Fruit fly (Drosophila melanogaster) whole organism, larva: ENCODE results near the gene Tmtc4.

ENCODE experiments used
- noc ChIP-seq: fragments of 200-800 bp; sonication (Bioruptor generic); optimal IDR thresholded peaks from 3 replicates; lab custom pipeline; 2019; ENCODE audit warnings: missing biosample characterization, mild to moderate bottlenecking, missing genetic modification characterization, moderate library complexity

Tmtc4 gene

DNA sequence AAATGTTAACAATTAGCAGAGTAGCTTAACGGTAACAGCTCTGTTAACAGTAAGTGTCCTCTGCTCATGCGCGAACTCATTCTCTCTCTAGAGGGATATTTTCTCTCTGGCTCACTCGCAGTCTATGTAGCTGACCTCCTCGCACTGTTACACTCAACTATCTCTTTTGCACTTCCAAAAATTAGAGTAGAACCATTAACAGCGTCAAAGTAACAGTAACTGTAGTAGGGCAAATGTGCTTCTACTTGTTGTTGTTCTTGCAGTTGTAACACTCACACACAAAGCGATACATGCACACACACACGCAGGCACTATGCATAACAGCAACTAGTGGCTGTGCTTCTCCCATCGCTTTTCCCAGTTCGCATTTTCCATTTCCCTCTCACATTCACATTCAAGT, 28.0 kb downstream of the Tmtc4 start:
- no peak for TF ChIP-seq noc (tag; lab: Kevin White, UChicago)

DNA sequence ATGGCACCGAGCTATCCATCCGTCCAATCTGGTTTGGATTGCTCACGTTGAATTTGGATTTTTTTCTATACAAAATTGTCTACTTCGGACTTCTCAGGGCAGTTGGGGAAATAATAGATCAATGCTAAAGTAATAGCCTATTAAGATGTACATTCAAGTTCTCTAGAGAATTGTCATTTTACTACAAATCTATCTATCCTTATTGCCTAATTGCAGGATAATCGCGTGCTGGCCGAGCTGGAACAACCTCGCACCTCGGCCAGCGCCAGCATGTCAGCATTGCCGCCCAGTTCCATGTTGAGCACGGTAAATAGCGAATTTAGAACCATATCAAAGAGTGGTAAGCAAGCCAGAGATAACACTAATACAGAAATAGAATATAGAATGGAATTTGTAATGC, 31.8 kb downstream of the Tmtc4 start, which contains the start of gene h-cup:
h-cup (minus strand) TSS at position 101 of the 400 bp plus-strand sequence.
- no peak for TF ChIP-seq noc (tag; lab: Kevin White, UChicago)

dm6 chr3R:15393206-15393805, 42.3 kb downstream of the Tmtc4 start:
- TF ChIP-seq noc (tag; lab: Kevin White, UChicago) = no peak

dm6 chr3R:15402654-15403053, 51.6 kb downstream of the Tmtc4 start:
- peak; percentile 78 for TF ChIP-seq noc (tag; lab: Kevin White, UChicago)
